Worm (Caenorhabditis elegans) whole organism, L1 larva: ENCODE measurements around the gene W08E12.5.

Experiments used
- elt-3 ChIP-seq, 6 experiments: fragments of 150-350 bp in 1 of 6; sonication (generic microtip); optimal IDR thresholded peaks; 2 replicates each; lab custom pipeline; 2017 to 2018; ENCODE audit warnings: missing biosample characterization in 6 of 6, missing genetic modification characterization in 6 of 6, inconsistent platforms in 1 of 6
- nhr-19 ChIP-seq: fragments of 200-800 bp; sonication (Bioruptor generic); conservative IDR thresholded peaks from 2 replicates; pipeline ENCODE4 v1.3.6; 2022; ENCODE audit warnings: missing genetic modification characterization, missing compliant biosample characterization

DNA sequence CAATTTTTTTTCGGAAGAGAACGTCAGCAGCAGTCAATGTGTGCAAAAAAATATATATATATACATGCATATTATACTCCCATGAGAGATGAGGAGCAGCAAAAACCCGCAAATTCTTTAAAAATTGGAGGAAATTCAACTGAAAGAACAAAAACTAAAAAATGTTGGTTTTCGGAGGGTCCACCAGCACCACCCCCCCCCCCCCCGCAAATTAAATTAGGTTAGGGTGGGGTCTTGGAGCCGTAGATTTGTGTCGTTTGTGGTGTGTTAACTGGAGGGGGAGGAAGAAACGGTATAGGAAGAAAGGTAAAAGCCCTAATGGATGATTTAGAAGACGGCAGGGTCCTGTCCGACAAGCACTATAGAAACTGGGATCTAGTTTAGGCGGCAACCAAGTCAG is 47.7 kb downstream of the W08E12.5 start:
- TF ChIP-seq nhr-19 (GFP tag; lab: Robert Waterston, UW) (no peak), elt-3 (tag; optimal IDR thresholded peaks at IDR 0.05; lab: Kevin White, UChicago) (no peak)
